Fruit fly (Drosophila melanogaster) whole organism, embryonic: ENCODE data around the gene CG33095.
A peak's percentile ranks its signal among the peaks of the same experiment; 100 is the strongest.

Experiments used
- BEAF-32 ChIP-seq: fragments of 200-800 bp; sonication (Bioruptor generic); optimal IDR thresholded peaks from 3 replicates; lab custom pipeline; 2017; ENCODE audit warnings: missing biosample characterization, missing genetic modification characterization, mild to moderate bottlenecking, moderate library complexity, missing genetic modification reagents
- CG1024 ChIP-seq: fragments of 200-800 bp; sonication (Bioruptor generic); IDR thresholded peaks from 2 replicates; pipeline ENCODE4 v1.3.6; 2022; ENCODE audit warnings: missing biosample characterization, missing genetic modification characterization
- CG10462 ChIP-seq: fragments of 200-800 bp; sonication (Bioruptor generic); optimal IDR thresholded peaks from 2 replicates; lab custom pipeline; 2016; ENCODE audit warnings: missing biosample characterization, missing genetic modification characterization
- CG11696 ChIP-seq: fragments of 200-800 bp; sonication (Bioruptor generic); IDR thresholded peaks from 2 replicates; pipeline ENCODE4 v1.3.6; 2022; ENCODE audit warnings: missing biosample characterization, missing genetic modification characterization
- CG12299 ChIP-seq: fragments of 200-800 bp; sonication (Bioruptor generic); optimal IDR thresholded peaks from 2 replicates; lab custom pipeline; 2018; ENCODE audit warnings: missing biosample characterization, mild to moderate bottlenecking, missing genetic modification characterization
- CG14667 ChIP-seq: fragments of 200-800 bp; sonication (Bioruptor generic); IDR thresholded peaks from 2 replicates; pipeline ENCODE4 v1.3.6; 2022; ENCODE audit warnings: missing biosample characterization, missing genetic modification characterization
- CG14710 ChIP-seq: fragments of 200-800 bp; sonication (Bioruptor generic); optimal IDR thresholded peaks from 3 replicates; lab custom pipeline; 2019; ENCODE audit warnings: missing biosample characterization, mild to moderate bottlenecking, missing genetic modification characterization, moderate library complexity
- CG16863 ChIP-seq: fragments of 200-800 bp; sonication (Bioruptor generic); optimal IDR thresholded peaks from 3 replicates; lab custom pipeline; 2016; ENCODE audit warnings: missing biosample characterization, missing genetic modification characterization
- CG18764 ChIP-seq: fragments of 200-800 bp; sonication (Bioruptor generic); optimal IDR thresholded peaks from 3 replicates; lab custom pipeline; 2016; ENCODE audit warnings: missing biosample characterization, missing genetic modification characterization
- CG2678 ChIP-seq: fragments of 200-800 bp; sonication (Bioruptor generic); optimal IDR thresholded peaks from 3 replicates; lab custom pipeline; 2019; ENCODE audit warnings: missing biosample characterization, mild to moderate bottlenecking, missing genetic modification characterization, moderate library complexity
- CG3065 ChIP-seq: fragments of 200-800 bp; sonication (Bioruptor generic); optimal IDR thresholded peaks from 2 replicates; lab custom pipeline; 2016; ENCODE audit warnings: missing biosample characterization, missing genetic modification characterization
- CG32532 ChIP-seq: fragments of 200-800 bp; sonication (Bioruptor generic); IDR thresholded peaks from 2 replicates; pipeline ENCODE4 v1.3.6; 2022; ENCODE audit warnings: missing biosample characterization, missing genetic modification characterization
- CG3281 ChIP-seq: fragments of 200-800 bp; sonication (Bioruptor generic); optimal IDR thresholded peaks from 3 replicates; lab custom pipeline; 2017; ENCODE audit warnings: missing biosample characterization, mild to moderate bottlenecking, missing genetic modification characterization
- CG3407 ChIP-seq: fragments of 200-800 bp; sonication (Bioruptor generic); optimal IDR thresholded peaks from 2 replicates; lab custom pipeline; 2018; ENCODE audit warnings: missing biosample characterization, mild to moderate bottlenecking, missing genetic modification characterization
- CG4617 ChIP-seq: fragments of 200-800 bp; sonication (Bioruptor generic); optimal IDR thresholded peaks from 3 replicates; lab custom pipeline; 2016; ENCODE audit warnings: missing biosample characterization, missing genetic modification characterization, borderline replicate concordance
- CG6791 ChIP-seq: fragments of 200-800 bp; sonication (Bioruptor generic); IDR thresholded peaks from 3 replicates; pipeline ENCODE4 v1.3.6; 2022; ENCODE audit warnings: missing biosample characterization, missing genetic modification characterization; ENCODE audit not compliant: partially characterized antibody
- CG9437 ChIP-seq: fragments of 200-800 bp; sonication (Bioruptor generic); optimal IDR thresholded peaks from 2 replicates; lab custom pipeline; 2018; ENCODE audit warnings: missing biosample characterization, mild to moderate bottlenecking, missing genetic modification characterization
- CHES-1-like ChIP-seq: fragments of 200-800 bp; sonication (Bioruptor generic); optimal IDR thresholded peaks from 2 replicates; lab custom pipeline; 2016; ENCODE audit warnings: missing biosample characterization, missing genetic modification characterization
- Dip2 ChIP-seq: fragments of 200-800 bp; sonication (Bioruptor generic); IDR thresholded peaks from 2 replicates; pipeline ENCODE4 v1.3.6; 2022; ENCODE audit warnings: missing biosample characterization, missing genetic modification characterization
- Dll ChIP-seq: fragments of 200-800 bp; sonication (Bioruptor generic); IDR thresholded peaks from 4 replicates; pipeline ENCODE4 v1.3.6; 2022; ENCODE audit warnings: missing biosample characterization, missing genetic modification characterization; ENCODE audit not compliant: partially characterized antibody
- Dref ChIP-seq: fragments of 200-800 bp; sonication (Bioruptor generic); IDR thresholded peaks from 2 replicates; pipeline ENCODE4 v1.3.6; 2022; ENCODE audit warnings: missing biosample characterization, missing genetic modification characterization
- E2f2 ChIP-seq: fragments of 200-800 bp; sonication (Bioruptor generic); IDR thresholded peaks from 2 replicates; pipeline ENCODE4 v1.3.6; 2022; ENCODE audit warnings: missing biosample characterization, missing genetic modification characterization
- ERR ChIP-seq: fragments of 200-800 bp; sonication (Bioruptor generic); optimal IDR thresholded peaks from 2 replicates; lab custom pipeline; 2016; ENCODE audit warnings: missing biosample characterization, missing genetic modification characterization
- Mrtf ChIP-seq: fragments of 200-800 bp; sonication (Bioruptor generic); IDR thresholded peaks from 3 replicates; pipeline ENCODE4 v1.3.6; 2022; ENCODE audit warnings: missing biosample characterization, missing genetic modification characterization
- Sin3A ChIP-seq: fragments of >200 bp; optimal IDR thresholded peaks from 2 replicates; lab custom pipeline; 2018
- ato ChIP-seq: fragments of 200-800 bp; sonication (Bioruptor generic); IDR thresholded peaks from 2 replicates; pipeline ENCODE4 v1.3.6; 2022; ENCODE audit warnings: missing biosample characterization, missing genetic modification characterization; ENCODE audit not compliant: partially characterized antibody
- bigmax ChIP-seq: fragments of 200-800 bp; sonication (Bioruptor generic); optimal IDR thresholded peaks from 2 replicates; lab custom pipeline; 2018; ENCODE audit warnings: missing biosample characterization, mild to moderate bottlenecking, missing genetic modification characterization
- bowl ChIP-seq: fragments of 200-800 bp; sonication (Bioruptor generic); IDR thresholded peaks from 2 replicates; pipeline ENCODE4 v1.3.6; 2022; ENCODE audit warnings: missing biosample characterization, missing genetic modification characterization
- btn ChIP-seq: fragments of 200-800 bp; sonication (Bioruptor generic); optimal IDR thresholded peaks from 2 replicates; lab custom pipeline; 2016; ENCODE audit warnings: missing biosample characterization, missing genetic modification characterization
- crp ChIP-seq, 2 experiments: fragments of 200-800 bp; sonication (Bioruptor generic); optimal IDR thresholded peaks; 2 replicates in 1 of 2; 3 replicates in 1 of 2; lab custom pipeline; 2017; ENCODE audit warnings: missing biosample characterization in 2 of 2, missing genetic modification characterization in 2 of 2, mild to moderate bottlenecking in 1 of 2, moderate library complexity in 1 of 2
- danr ChIP-seq: fragments of 200-800 bp; sonication (Bioruptor generic); IDR thresholded peaks from 2 replicates; pipeline ENCODE4 v1.3.6; 2022; ENCODE audit warnings: missing biosample characterization, missing genetic modification characterization
- eyg ChIP-seq: fragments of 200-800 bp; sonication (Bioruptor generic); optimal IDR thresholded peaks from 3 replicates; lab custom pipeline; 2016; ENCODE audit warnings: missing biosample characterization, missing genetic modification characterization
- fd3F ChIP-seq: fragments of 200-800 bp; sonication (Bioruptor generic); optimal IDR thresholded peaks from 2 replicates; lab custom pipeline; 2018; ENCODE audit warnings: missing biosample characterization, mild to moderate bottlenecking, missing genetic modification characterization, moderate library complexity
- gsb ChIP-seq: fragments of 200-800 bp; sonication (Bioruptor generic); IDR thresholded peaks from 2 replicates; pipeline ENCODE4 v1.3.6; 2022; ENCODE audit warnings: missing biosample characterization, missing genetic modification characterization
- gsb-n ChIP-seq: fragments of 200-800 bp; sonication (Bioruptor generic); optimal IDR thresholded peaks from 3 replicates; lab custom pipeline; 2018; ENCODE audit warnings: missing biosample characterization, mild to moderate bottlenecking, missing genetic modification characterization
- h ChIP-seq: fragments of >200 bp; optimal IDR thresholded peaks from 2 replicates; lab custom pipeline; 2017
- klu ChIP-seq: fragments of 200-800 bp; sonication (Bioruptor generic); IDR thresholded peaks from 2 replicates; pipeline ENCODE4 v1.3.6; 2022; ENCODE audit warnings: missing biosample characterization, missing genetic modification characterization
- lola ChIP-seq, 3 experiments: fragments of >200 bp in 2 of 3; fragments of 200-800 bp in 1 of 3; sonication (Bioruptor generic) in 1 of 3; optimal IDR thresholded peaks; 2 replicates each; lab custom pipeline; 2017 to 2019; ENCODE audit warnings: missing biosample characterization in 3 of 3, missing genetic modification characterization in 3 of 3, mild to moderate bottlenecking in 1 of 3, moderate library complexity in 1 of 3
- pan ChIP-seq, 4 experiments: fragments of >200 bp in 3 of 4; fragments of 200-800 bp in 1 of 4; sonication (Bioruptor generic) in 1 of 4; optimal IDR thresholded peaks in 3 of 4; IDR thresholded peaks in 1 of 4; 2 replicates each; pipeline versions ENCODE4 v1.3.6 to Lab custom; 2017 to 2022; ENCODE audit warnings: missing biosample characterization in 2 of 4, missing genetic modification characterization in 2 of 4, mixed read lengths in 1 of 4
- phol ChIP-seq: fragments of 200-800 bp; sonication (Bioruptor generic); optimal IDR thresholded peaks from 3 replicates; lab custom pipeline; 2018; ENCODE audit warnings: missing biosample characterization, mild to moderate bottlenecking, missing genetic modification characterization, moderate library complexity
- pita ChIP-seq: fragments of 200-800 bp; sonication (Bioruptor generic); optimal IDR thresholded peaks from 2 replicates; lab custom pipeline; 2017; ENCODE audit warnings: missing biosample characterization, mild to moderate bottlenecking, missing genetic modification characterization
- pros ChIP-seq: fragments of 200-800 bp; sonication (Bioruptor generic); optimal IDR thresholded peaks from 3 replicates; lab custom pipeline; 2019; ENCODE audit warnings: missing biosample characterization, mild to moderate bottlenecking, missing genetic modification characterization, moderate library complexity
- sc ChIP-seq, 3 experiments: fragments of >200 bp in 2 of 3; fragments of 200-800 bp in 1 of 3; sonication (Bioruptor generic) in 1 of 3; optimal IDR thresholded peaks; 2 replicates in 2 of 3; 3 replicates in 1 of 3; lab custom pipeline; 2017; ENCODE audit warnings: mild to moderate bottlenecking in 1 of 3, missing biosample characterization in 1 of 3, missing genetic modification characterization in 1 of 3, missing genetic modification reagents in 1 of 3
- sens ChIP-seq: fragments of 200-800 bp; sonication (Bioruptor generic); peaks from one replicate; lab custom pipeline; 2016; ENCODE audit warnings: missing biosample characterization, missing genetic modification characterization
- shn ChIP-seq: fragments of 200-800 bp; sonication (Bioruptor generic); optimal IDR thresholded peaks from 3 replicates; lab custom pipeline; 2016; ENCODE audit warnings: missing biosample characterization, missing genetic modification characterization
- sim ChIP-seq: fragments of 200-800 bp; sonication (Bioruptor generic); IDR thresholded peaks from 2 replicates; pipeline ENCODE4 v1.3.6; 2022; ENCODE audit warnings: missing biosample characterization, missing genetic modification characterization
- slou ChIP-seq: fragments of 200-800 bp; sonication (Bioruptor generic); optimal IDR thresholded peaks from 3 replicates; lab custom pipeline; 2016; ENCODE audit warnings: missing biosample characterization, missing genetic modification characterization
- yki ChIP-seq: fragments of >200 bp; optimal IDR thresholded peaks from 3 replicates; lab custom pipeline; 2018
- zfh2 ChIP-seq: fragments of 200-800 bp; sonication (Bioruptor generic); optimal IDR thresholded peaks from 2 replicates; lab custom pipeline; 2016; ENCODE audit warnings: missing biosample characterization, missing genetic modification characterization

Gene CG33095

DNA sequence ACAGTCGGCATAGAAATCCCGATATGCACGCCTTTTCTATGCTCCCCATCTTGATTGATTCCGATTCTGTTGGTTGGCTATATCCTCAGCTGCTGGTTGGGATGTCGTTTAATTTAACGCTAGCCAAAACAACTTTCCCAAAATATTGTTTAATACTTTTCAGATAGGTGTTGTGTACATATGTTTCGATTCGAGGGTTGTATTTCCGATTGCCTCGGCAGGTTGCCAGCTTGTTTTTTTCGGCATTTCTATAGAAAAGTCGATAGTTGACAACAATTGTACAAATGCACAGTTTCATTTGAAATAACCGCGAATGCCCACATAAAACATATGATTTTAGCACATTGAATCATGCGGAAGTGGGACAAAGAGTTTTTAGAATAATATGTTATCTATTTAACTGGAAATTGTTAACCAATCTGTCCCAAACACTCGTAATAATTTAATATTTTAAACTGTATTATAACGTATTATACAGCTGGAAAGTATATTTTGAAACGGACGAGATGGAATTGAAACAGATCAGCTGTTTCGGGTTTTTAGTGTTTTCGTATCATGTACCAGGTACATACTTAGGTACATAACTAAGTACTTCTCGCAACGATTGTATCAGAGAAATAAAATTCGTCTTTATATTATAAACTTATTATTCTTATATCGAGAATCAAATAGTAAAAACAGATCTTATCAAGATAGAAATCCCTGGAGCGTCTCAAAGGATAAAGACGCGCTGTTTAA is 42.9 kb upstream of the CG33095 start, which contains the start of gene CG31109 (continued):
- TF ChIP-seq Dll (GFP tag; lab: Robert Waterston, UW) (peak; percentile 50; the same call in 1 of the 4 replicates), CG2678 (tag; lab: Kevin White, UChicago) (peak; percentile 24), klu (GFP tag; lab: Robert Waterston, UW) (no peak), Sin3A (lab: Kevin White, UChicago) (peak; percentile 2), slou (GFP tag; lab: Kevin White, UChicago) (no peak), Dref (GFP tag; lab: Robert Waterston, UW) (peak; percentile 78), CHES-1-like (peak; percentile 50), CG10462 (GFP tag; lab: Kevin White, UChicago) (no peak), gsb (GFP tag; lab: Robert Waterston, UW) (no peak), sim (GFP tag; lab: Robert Waterston, UW) (no peak), shn (GFP tag; lab: Kevin White, UChicago) (no peak), Mrtf (GFP tag; lab: Robert Waterston, UW) (no peak), danr (no peak), sens (GFP tag; lab: Kevin White, UChicago) (peak; percentile 86), BEAF-32 (GFP tag; lab: Kevin White, UChicago) (peak; percentile 71), CG3065 (GFP tag; lab: Kevin White, UChicago) (no peak), CG11696 (GFP tag; lab: Robert Waterston, UW) (no peak), zfh2 (GFP tag; lab: Kevin White, UChicago) (peak; percentile 28), pan (optimal IDR thresholded peaks at IDR 0.05; lab: Kevin White, UChicago) (no peak), pan (GFP tag; optimal IDR thresholded peaks at IDR 0.05 in 1 of 2, IDR thresholded peaks at IDR 0.05 in 1 of 2) (peak in 1 of 2 experiments; percentile 38), btn (GFP tag; lab: Kevin White, UChicago) (no peak), CG14667 (GFP tag; lab: Robert Waterston, UW) (no peak), CG4617 (GFP tag; lab: Kevin White, UChicago) (peak; percentile 60), gsb-n (tag; lab: Kevin White, UChicago) (no peak), pita (GFP tag; lab: Kevin White, UChicago) (no peak), bowl (GFP tag; lab: Robert Waterston, UW) (no peak), h (lab: Kevin White, UChicago) (no peak), crp (GFP tag; optimal IDR thresholded peaks at IDR 0.05; lab: Kevin White, UChicago) (peak; percentile 65 to 87), CG6791 (GFP tag; lab: Robert Waterston, UW) (peak; percentile 37; the same call in 1 of the 3 replicates), ato (no peak), CG3281 (GFP tag; lab: Kevin White, UChicago) (no peak), eyg (no peak), yki (no peak), fd3F (GFP tag; lab: Kevin White, UChicago) (no peak), CG1024 (GFP tag; lab: Robert Waterston, UW) (no peak), CG14710 (tag; lab: Kevin White, UChicago) (peak; percentile 70), E2f2 (GFP tag; lab: Robert Waterston, UW) (peak; percentile 82), CG16863 (GFP tag; lab: Kevin White, UChicago) (no peak), ERR (GFP tag; lab: Kevin White, UChicago) (no peak), phol (tag; lab: Kevin White, UChicago) (peak; percentile 40), CG18764 (no peak), bigmax (GFP tag; lab: Kevin White, UChicago) (peak; percentile 41), CG32532 (GFP tag; lab: Robert Waterston, UW) (peak; percentile 31; the same call in 1 of the 2 replicates), sc (optimal IDR thresholded peaks at IDR 0.05; lab: Kevin White, UChicago) (no peak), sc (GFP tag; optimal IDR thresholded peaks at IDR 0.05; lab: Kevin White, UChicago) (no peak), Dip2 (GFP tag; lab: Robert Waterston, UW) (no peak), CG12299 (tag; lab: Kevin White, UChicago) (no peak), lola (GFP tag; optimal IDR thresholded peaks at IDR 0.05; lab: Kevin White, UChicago) (peak in 1 of 3 experiments; percentile 5), pros (GFP tag; lab: Kevin White, UChicago) (no peak), CG3407 (GFP tag; lab: Kevin White, UChicago) (no peak), CG9437 (GFP tag; lab: Kevin White, UChicago) (no peak)
